Worm (Caenorhabditis elegans): Measurements from ENCODE around the gene emc-5.

The emc-5 gene

DNA sequence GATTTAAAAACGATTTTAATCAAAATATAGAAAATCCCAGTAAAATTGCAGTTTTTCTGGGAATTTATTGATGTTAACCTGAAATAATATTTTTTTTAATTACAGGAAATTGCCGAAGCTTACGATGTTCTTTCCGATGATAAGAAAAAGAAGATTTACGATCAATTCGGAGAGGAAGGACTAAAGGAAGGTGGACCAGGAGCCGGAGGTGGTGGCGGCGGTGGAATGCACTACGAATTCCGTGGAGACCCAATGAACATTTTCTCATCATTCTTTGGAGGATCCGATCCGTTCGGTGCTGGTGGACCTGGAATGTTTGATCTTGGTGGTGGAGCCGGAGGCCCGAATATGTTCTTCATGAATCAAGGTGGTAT lies 49.4 kb downstream of the emc-5 start:
- TF ChIP-seq gmeb-1 (tag; optimal IDR thresholded peaks at IDR 0.05) (no peak), egl-27 (tag; optimal IDR thresholded peaks at IDR 0.05) (no peak), ztf-1 (GFP tag; conservative IDR thresholded peaks at IDR 0.05) (no peak), unc-55 (GFP tag; optimal IDR thresholded peaks at IDR 0.05) (no peak)

DNA sequence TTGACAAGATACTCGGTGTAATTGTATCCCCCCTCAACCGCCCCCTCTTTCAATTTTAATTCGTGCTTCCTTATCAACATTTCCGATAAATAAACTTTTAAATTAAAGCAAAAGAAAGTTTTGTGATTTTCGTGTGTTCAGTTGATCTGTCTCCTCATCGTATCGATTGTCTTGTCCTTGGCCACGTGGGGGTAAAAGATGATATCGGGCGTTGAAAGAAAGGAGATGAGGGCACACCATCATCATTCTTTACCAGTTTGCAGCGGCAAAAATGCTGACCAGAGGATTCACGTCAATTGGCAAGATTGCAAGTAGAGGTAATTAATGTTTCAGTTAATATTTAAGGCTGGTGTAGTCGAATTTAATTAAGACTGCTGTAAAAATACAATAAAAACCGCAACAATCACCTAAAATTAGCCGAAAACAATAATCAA lies 50.7 kb downstream of the emc-5 start, which contains the start of gene F54D5.7:
F54D5.7 (plus strand) TSS at position 264 of the 434 bp plus-strand sequence.
- no peak for TF ChIP-seq ceh-82 (tag; optimal IDR thresholded peaks at IDR 0.05)
- TF ChIP-seq sma-3 (GFP tag; optimal IDR thresholded peaks at IDR 0.05): peak; percentile 43
- TF ChIP-seq ztf-1 (GFP tag; conservative IDR thresholded peaks at IDR 0.05): 0 out of 2 replicates have a peak, but pooled peaks have one; percentile 83
- TF ChIP-seq crh-2 (tag; optimal IDR thresholded peaks at IDR 0.05): peak; percentile 97
- TF ChIP-seq aly-2 (tag; optimal IDR thresholded peaks at IDR 0.05): peak; percentile 37
- TF ChIP-seq nhr-129 (tag; optimal IDR thresholded peaks at IDR 0.05): peak; percentile 83
- TF ChIP-seq zag-1 (tag; optimal IDR thresholded peaks at IDR 0.05): no peak
- no peak for TF ChIP-seq dmd-4 (tag; optimal IDR thresholded peaks at IDR 0.05)
- TF ChIP-seq nhr-77 (tag; optimal IDR thresholded peaks at IDR 0.05): no peak
- TF ChIP-seq C34F6.9 (tag; optimal IDR thresholded peaks at IDR 0.05): peak; percentile 61
- peak; percentile 20 for TF ChIP-seq unc-62 (GFP tag; optimal IDR thresholded peaks at IDR 0.05)
- TF ChIP-seq sma-9 (GFP tag; optimal IDR thresholded peaks at IDR 0.05): peak; percentile 58
- TF ChIP-seq sma-9 (tag; optimal IDR thresholded peaks at IDR 0.05): no peak
- TF ChIP-seq nhr-10 (tag; optimal IDR thresholded peaks at IDR 0.05): no peak
- TF ChIP-seq alr-1 (tag; optimal IDR thresholded peaks at IDR 0.05): no peak
- TF ChIP-seq lin-11 (tag; optimal IDR thresholded peaks at IDR 0.05): no peak
- peak; percentile 34 for TF ChIP-seq blmp-1 (tag; optimal IDR thresholded peaks at IDR 0.05; ENCODE audit: insufficient read depth)
- no peak for TF ChIP-seq nhr-11 (tag; optimal IDR thresholded peaks at IDR 0.05)
- TF ChIP-seq Y55F3AM.14 (GFP tag; optimal IDR thresholded peaks at IDR 0.05): no peak
- peak; percentile 50 for TF ChIP-seq lin-13 (GFP tag; optimal IDR thresholded peaks at IDR 0.05)
- peak; percentile 65 for TF ChIP-seq nhr-25 (tag; optimal IDR thresholded peaks at IDR 0.05)
- no peak for TF ChIP-seq unc-39 (tag; optimal IDR thresholded peaks at IDR 0.05)
- TF ChIP-seq mdl-1 (tag; optimal IDR thresholded peaks at IDR 0.05): peak in 1 of 2 experiments; percentile 64
- TF ChIP-seq F13H6.1 (tag; optimal IDR thresholded peaks at IDR 0.05): peak; percentile 37
- no peak for TF ChIP-seq ZK546.5 (tag; optimal IDR thresholded peaks at IDR 0.05)
- peak; percentile 24 to 75 for TF ChIP-seq lsy-2 (tag; optimal IDR thresholded peaks at IDR 0.05)
- no peak for TF ChIP-seq mbf-1 (tag; optimal IDR thresholded peaks at IDR 0.05)
- no peak for TF ChIP-seq lin-39 (tag; optimal IDR thresholded peaks at IDR 0.05)
- peak; percentile 52 for TF ChIP-seq nhr-6 (tag; optimal IDR thresholded peaks at IDR 0.05)
- no peak for TF ChIP-seq nhr-237 (tag; optimal IDR thresholded peaks at IDR 0.05)
- no peak for TF ChIP-seq elt-3 (tag; optimal IDR thresholded peaks at IDR 0.05)
- TF ChIP-seq ama-1 (optimal IDR thresholded peaks at IDR 0.05): peak; percentile 99
- TF ChIP-seq ztf-4 (tag; optimal IDR thresholded peaks at IDR 0.05): peak; percentile 96
- TF ChIP-seq egl-27 (tag; optimal IDR thresholded peaks at IDR 0.05): no peak
- TF ChIP-seq sem-4 (tag; optimal IDR thresholded peaks at IDR 0.05): peak; percentile 27
- TF ChIP-seq unc-55 (GFP tag; optimal IDR thresholded peaks at IDR 0.05): no peak
- peak; percentile 3 for TF ChIP-seq ceh-16 (tag; optimal IDR thresholded peaks at IDR 0.05)
- TF ChIP-seq fos-1 (tag; optimal IDR thresholded peaks at IDR 0.05): peak; percentile 13
- TF ChIP-seq gmeb-1 (tag; optimal IDR thresholded peaks at IDR 0.05): peak; percentile 35
- TF ChIP-seq nhr-21 (tag; optimal IDR thresholded peaks at IDR 0.05): peak; percentile 61

Data from whole organism, L2 larva.